Fruit fly (Drosophila melanogaster): ENCODE results near the gene Rab11.

The Rab11 gene

dm6 chr3R:21112742-21113465 lies 1.7 kb downstream of the Rab11 start (continued):
- TF ChIP-seq CG10274 (GFP tag; optimal IDR thresholded peaks at IDR 0.05) (peak; percentile 74), trh (GFP tag; optimal IDR thresholded peaks at IDR 0.05) (peak; percentile 68), CG16779 (GFP tag; IDR thresholded peaks at IDR 0.05) (peak; percentile 81), cad (GFP tag; optimal IDR thresholded peaks at IDR 0.05) (no peak), CG6175 (GFP tag; IDR thresholded peaks at IDR 0.05) (peak; percentile 46; the same call in 1 of the 3 replicates), eve (GFP tag; optimal IDR thresholded peaks at IDR 0.05) (no peak), psq (GFP tag; optimal IDR thresholded peaks at IDR 0.05) (peak; percentile 61), Hr39 (optimal IDR thresholded peaks at IDR 0.05) (no peak), lbe (GFP tag; optimal IDR thresholded peaks at IDR 0.05) (peak; percentile 52), dysf (GFP tag; IDR thresholded peaks at IDR 0.05) (peak; percentile 89), gsb-n (tag; optimal IDR thresholded peaks at IDR 0.05) (peak; percentile 82), wek (GFP tag; optimal IDR thresholded peaks at IDR 0.05) (peak; percentile 86), CG17328 (GFP tag; IDR thresholded peaks at IDR 0.05) (peak; percentile 89), CG4820 (GFP tag; optimal IDR thresholded peaks at IDR 0.05) (peak; percentile 81), tx (GFP tag; optimal IDR thresholded peaks at IDR 0.05) (peak; percentile 85), CG12391 (tag; optimal IDR thresholded peaks at IDR 0.05) (peak; percentile 91), rib (GFP tag; IDR thresholded peaks at IDR 0.05) (peak; percentile 49; the same call in 1 of the 2 replicates), Awh (GFP tag; IDR thresholded peaks at IDR 0.05) (peak; percentile 89), CG6813 (GFP tag; optimal IDR thresholded peaks at IDR 0.05) (peak; percentile 91), HLH4C (GFP tag; IDR thresholded peaks at IDR 0.05; ENCODE audit: partially characterized antibody) (no peak), tll (GFP tag; optimal IDR thresholded peaks at IDR 0.05) (no peak), Hsf (GFP tag; optimal IDR thresholded peaks at IDR 0.05) (peak; percentile 91), C15 (GFP tag; IDR thresholded peaks at IDR 0.05) (0 out of 3 replicates have a peak, but pooled peaks have one; percentile 50), Dbx (GFP tag; IDR thresholded peaks at IDR 0.05) (peak; percentile 66), cato (GFP tag; optimal IDR thresholded peaks at IDR 0.05; ENCODE audit: borderline replicate concordance) (peak; percentile 73), CG4730 (GFP tag; IDR thresholded peaks at IDR 0.05) (peak; percentile 85), CG17186 (GFP tag; optimal IDR thresholded peaks at IDR 0.05) (peak; percentile 58), CG12071 (GFP tag; optimal IDR thresholded peaks at IDR 0.05) (peak; percentile 54), phol (tag; optimal IDR thresholded peaks at IDR 0.05) (peak; percentile 79), CG33557 (GFP tag; optimal IDR thresholded peaks at IDR 0.05) (peak; percentile 40), CG17385 (GFP tag; optimal IDR thresholded peaks at IDR 0.05) (peak; percentile 83), CG4617 (GFP tag; optimal IDR thresholded peaks at IDR 0.05; ENCODE audit: borderline replicate concordance) (peak; percentile 66), knrl (GFP tag; IDR thresholded peaks at IDR 0.05; ENCODE audit: partially characterized antibody) (no peak), yki (optimal IDR thresholded peaks at IDR 0.05) (no peak), CG31388 (GFP tag; optimal IDR thresholded peaks at IDR 0.05) (peak; percentile 22), CG32772 (GFP tag; IDR thresholded peaks at IDR 0.05) (peak; percentile 82), az2 (GFP tag; optimal IDR thresholded peaks at IDR 0.05) (peak; percentile 82), CG31365 (tag; optimal IDR thresholded peaks at IDR 0.05) (peak; percentile 81), Gug (GFP tag; IDR thresholded peaks at IDR 0.05) (peak; percentile 72; the same call in 3 of the 4 replicates), corto (GFP tag; optimal IDR thresholded peaks at IDR 0.05) (no peak), fru (optimal IDR thresholded peaks at IDR 0.05) (no peak), CG4328 (GFP tag; optimal IDR thresholded peaks at IDR 0.05) (no peak), CG14965 (GFP tag; optimal IDR thresholded peaks at IDR 0.05; ENCODE audit: borderline replicate concordance) (peak; percentile 66), ssp (GFP tag; IDR thresholded peaks at IDR 0.05) (peak; percentile 62), sens (GFP tag) (peak; percentile 98), CG17802 (tag; optimal IDR thresholded peaks at IDR 0.05) (peak; percentile 75), twi (tag; optimal IDR thresholded peaks at IDR 0.05) (peak; percentile 45), odd (GFP tag; optimal IDR thresholded peaks at IDR 0.05) (peak; percentile 80), stwl (tag; optimal IDR thresholded peaks at IDR 0.05) (peak; percentile 15), CHES-1-like (GFP tag; optimal IDR thresholded peaks at IDR 0.05) (peak; percentile 94)

Data from whole organism, embryonic.